Fruit fly (Drosophila melanogaster): ENCODE results near the gene CG4914.

- TF ChIP-seq psq (optimal IDR thresholded peaks at IDR 0.05), result no peak
- TF ChIP-seq pan (optimal IDR thresholded peaks at IDR 0.05), result no peak
- TF ChIP-seq usp (GFP tag; optimal IDR thresholded peaks at IDR 0.05), result no peak
- TF ChIP-seq Dll (optimal IDR thresholded peaks at IDR 0.05), result no peak
Measured at dm6 chr3L:14673740-14674463, 4.0 kb downstream of the CG4914 start.

Data from whole organism.